Worm (Caenorhabditis elegans) whole organism, midembryonic: ENCODE measurements around the gene pph-4.2.

ENCODE experiments used
- cog-1 ChIP-seq: sonication (generic microtip); optimal IDR thresholded peaks from 2 replicates; lab custom pipeline; 2016; ENCODE audit warnings: missing genetic modification characterization, missing compliant biosample characterization
- flt-1 ChIP-seq: fragments of 200-800 bp; sonication (Bioruptor generic); IDR thresholded peaks from 2 replicates; pipeline ENCODE4 v1.3.6; 2022; ENCODE audit warnings: missing genetic modification characterization, missing compliant biosample characterization
- klf-2 ChIP-seq: fragments of 200-800 bp; sonication (Bioruptor generic); conservative IDR thresholded peaks from 2 replicates; pipeline ENCODE4 v1.3.6; 2022; ENCODE audit warnings: missing genetic modification reagents, missing genetic modification characterization, missing compliant biosample characterization
- med-1 ChIP-seq: sonication (generic microtip); optimal IDR thresholded peaks from 2 replicates; lab custom pipeline; 2017; ENCODE audit warnings: missing genetic modification characterization, mild to moderate bottlenecking, missing compliant biosample characterization, antibody characterized with exemption, missing genetic modification reagents; ENCODE audit not compliant: insufficient read depth
- tab-1 ChIP-seq: fragments of 200-800 bp; sonication (Bioruptor generic); IDR thresholded peaks from 2 replicates; pipeline ENCODE4 v1.3.6; 2022; ENCODE audit warnings: missing genetic modification characterization, missing compliant biosample characterization
- ztf-23 ChIP-seq: fragments of 200-800 bp; sonication (Bioruptor generic); IDR thresholded peaks from 2 replicates; pipeline ENCODE4 v1.3.6; 2022; ENCODE audit warnings: missing genetic modification reagents, missing genetic modification characterization, missing compliant biosample characterization

- TF ChIP-seq flt-1 (no peak), cog-1 (tag; lab: Kevin White, UChicago) (no peak), tab-1 (GFP tag; lab: Robert Waterston, UW) (no peak), ztf-23 (no peak), med-1 (GFP tag; lab: Kevin White, UChicago) (no peak), klf-2 (GFP tag; lab: Robert Waterston, UW) (no peak)
These were observed 18.0 kb upstream of the pph-4.2 start, which contains the start of gene Y49E10.10 for ce11 chrIII:12395085-12395484.
